Fruit fly (Drosophila melanogaster): ENCODE results near the gene CG9265.

DNA sequence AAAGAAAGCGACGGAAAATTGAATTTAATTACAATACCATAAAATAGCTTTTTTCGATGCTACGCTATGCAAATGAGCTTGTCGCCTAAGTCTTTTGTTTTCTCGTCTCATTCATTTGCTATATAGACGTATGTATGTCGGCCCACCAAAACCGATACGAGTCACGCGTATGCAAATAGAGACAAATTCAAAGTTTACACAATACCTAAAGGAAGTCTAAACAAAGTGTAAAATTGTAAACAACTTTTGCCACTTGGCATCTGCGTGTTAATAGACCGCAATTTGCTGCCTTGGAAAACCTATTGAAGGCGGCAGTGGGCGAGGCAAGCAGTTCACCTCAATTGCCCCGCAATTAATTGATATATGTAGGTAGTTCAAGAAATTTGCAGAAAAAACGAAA is 8.7 kb downstream of the CG9265 start:
- TF ChIP-seq ovo (GFP tag; optimal IDR thresholded peaks at IDR 0.05) (no peak), pad (GFP tag; optimal IDR thresholded peaks at IDR 0.05) (no peak), CG7045 (GFP tag; optimal IDR thresholded peaks at IDR 0.05) (no peak), CG12768 (GFP tag; optimal IDR thresholded peaks at IDR 0.05) (no peak), CG33017 (tag; optimal IDR thresholded peaks at IDR 0.05) (no peak), bab1 (GFP tag; optimal IDR thresholded peaks at IDR 0.05) (no peak), kay (GFP tag; ENCODE audit: borderline replicate concordance) (no peak), cic (GFP tag; optimal IDR thresholded peaks at IDR 0.05) (no peak), Clk (GFP tag; optimal IDR thresholded peaks at IDR 0.05) (no peak), CG14711 (tag; optimal IDR thresholded peaks at IDR 0.05) (no peak), tj (GFP tag; optimal IDR thresholded peaks at IDR 0.05) (no peak), Mnt (GFP tag; optimal IDR thresholded peaks at IDR 0.05) (no peak)
